Worm (Caenorhabditis elegans) whole organism, mixed stage, embryonic: ENCODE data around the gene cnc-9.
"Not testable (repeated sequence)": the region's sequence is repeated elsewhere in the genome, so short reads cannot be mapped to it uniquely, and the experiment has no call there.

Source experiments
- M03D4.4 ChIP-seq: sonication (generic microtip); optimal IDR thresholded peaks from 2 replicates; lab custom pipeline; 2017; ENCODE audit warnings: mild to moderate bottlenecking, missing genetic modification characterization, missing compliant biosample characterization
- bed-3 ChIP-seq: fragments of 200-800 bp; sonication (Bioruptor generic); optimal IDR thresholded peaks from 3 replicates; lab custom pipeline; 2018; ENCODE audit warnings: mild to moderate bottlenecking, missing genetic modification characterization, moderate library complexity, missing compliant biosample characterization
- blmp-1 ChIP-seq: fragments of 150-350 bp; optimal IDR thresholded peaks from 2 replicates; lab custom pipeline; 2014; ENCODE audit warnings: missing biosample characterization, missing genetic modification characterization
- ceh-39 ChIP-seq: fragments of 150-350 bp; optimal IDR thresholded peaks from 2 replicates; lab custom pipeline; 2014; ENCODE audit warnings: missing biosample characterization, missing genetic modification characterization
- ceh-43 ChIP-seq: fragments of 200-800 bp; sonication (Bioruptor generic); optimal IDR thresholded peaks from 2 replicates; lab custom pipeline; 2018; ENCODE audit warnings: mild to moderate bottlenecking, missing genetic modification characterization, moderate library complexity, missing compliant biosample characterization
- ceh-83 ChIP-seq: fragments of 200-800 bp; sonication (Bioruptor generic); optimal IDR thresholded peaks from 2 replicates; lab custom pipeline; 2018; ENCODE audit warnings: mild to moderate bottlenecking, missing genetic modification characterization, missing compliant biosample characterization
- ces-1 ChIP-seq: fragments of 150-350 bp; optimal IDR thresholded peaks from 2 replicates; lab custom pipeline; 2014; ENCODE audit warnings: missing biosample characterization, missing genetic modification reagents, missing genetic modification characterization
- cnd-1 ChIP-seq: fragments of 200-800 bp; sonication (Bioruptor generic); optimal IDR thresholded peaks from 2 replicates; lab custom pipeline; 2018; ENCODE audit warnings: mild to moderate bottlenecking, missing genetic modification characterization, missing compliant biosample characterization
- drap-1 ChIP-seq: fragments of 200-800 bp; sonication (Bioruptor generic); optimal IDR thresholded peaks from 3 replicates; lab custom pipeline; 2018; ENCODE audit warnings: mild to moderate bottlenecking, missing genetic modification characterization, missing compliant biosample characterization
- elt-1 ChIP-seq: sonication (generic microtip); optimal IDR thresholded peaks from 2 replicates; lab custom pipeline; 2017; ENCODE audit warnings: missing genetic modification characterization, mild to moderate bottlenecking, missing compliant biosample characterization, antibody characterized with exemption, moderate library complexity, borderline replicate concordance; ENCODE audit not compliant: insufficient read depth
- elt-3 ChIP-seq: fragments of 150-350 bp; optimal IDR thresholded peaks from 2 replicates; lab custom pipeline; 2014; ENCODE audit warnings: missing biosample characterization, missing genetic modification characterization
- flh-1 ChIP-seq: fragments of 200-800 bp; sonication (Bioruptor generic); optimal IDR thresholded peaks from 2 replicates; lab custom pipeline; 2018; ENCODE audit warnings: mild to moderate bottlenecking, missing genetic modification characterization, moderate library complexity, missing compliant biosample characterization
- ham-2 ChIP-seq: fragments of 200-800 bp; sonication (Bioruptor generic); optimal IDR thresholded peaks from 2 replicates; lab custom pipeline; 2018; ENCODE audit warnings: mild to moderate bottlenecking, missing genetic modification characterization, missing compliant biosample characterization
- hlh-1 ChIP-seq: fragments of 150-350 bp; optimal IDR thresholded peaks from 2 replicates; lab custom pipeline; 2014; ENCODE audit warnings: missing biosample characterization, missing genetic modification reagents, missing genetic modification characterization
- lin-13 ChIP-seq: fragments of 150-350 bp; optimal IDR thresholded peaks from 2 replicates; lab custom pipeline; 2014; ENCODE audit warnings: missing biosample characterization, missing genetic modification characterization
- lsy-2 ChIP-seq: fragments of 150-350 bp; optimal IDR thresholded peaks from 2 replicates; lab custom pipeline; 2014; ENCODE audit warnings: missing biosample characterization, missing genetic modification characterization
- mab-5 ChIP-seq: fragments of 150-350 bp; optimal IDR thresholded peaks from 2 replicates; lab custom pipeline; 2014; ENCODE audit warnings: missing biosample characterization, missing genetic modification characterization
- mep-1 ChIP-seq: fragments of 150-350 bp; optimal IDR thresholded peaks from 2 replicates; lab custom pipeline; 2017; ENCODE audit warnings: missing biosample characterization, missing genetic modification reagents, missing genetic modification characterization, inconsistent platforms
- mls-2 ChIP-seq: sonication (generic microtip); optimal IDR thresholded peaks from 2 replicates; lab custom pipeline; 2016; ENCODE audit warnings: mild to moderate bottlenecking, missing genetic modification characterization, moderate library complexity, missing compliant biosample characterization
- nhr-12 ChIP-seq: fragments of 150-350 bp; optimal IDR thresholded peaks from 2 replicates; lab custom pipeline; 2014; ENCODE audit warnings: missing biosample characterization, missing genetic modification characterization
- nhr-2 ChIP-seq: fragments of 150-350 bp; optimal IDR thresholded peaks from 2 replicates; lab custom pipeline; 2014; ENCODE audit warnings: missing biosample characterization, missing genetic modification characterization
- nhr-237 ChIP-seq: fragments of 150-350 bp; optimal IDR thresholded peaks from 2 replicates; lab custom pipeline; 2014; ENCODE audit warnings: missing biosample characterization, missing genetic modification characterization
- nhr-28 ChIP-seq: fragments of 150-350 bp; optimal IDR thresholded peaks from 2 replicates; lab custom pipeline; 2014; ENCODE audit warnings: missing biosample characterization, missing genetic modification characterization
- nhr-76 ChIP-seq: sonication (generic microtip); optimal IDR thresholded peaks from 2 replicates; lab custom pipeline; 2017; ENCODE audit warnings: missing biosample characterization, missing genetic modification characterization
- pha-4 ChIP-seq: fragments of 150-350 bp; optimal IDR thresholded peaks from 2 replicates; lab custom pipeline; 2018; ENCODE audit warnings: missing biosample characterization, missing genetic modification reagents, missing genetic modification characterization
- sem-2 ChIP-seq: fragments of 200-800 bp; sonication (Bioruptor generic); optimal IDR thresholded peaks from 2 replicates; lab custom pipeline; 2018; ENCODE audit warnings: mild to moderate bottlenecking, missing genetic modification characterization, missing compliant biosample characterization
- snpc-4 ChIP-seq: fragments of 150-350 bp; optimal IDR thresholded peaks from 2 replicates; lab custom pipeline; 2014; ENCODE audit warnings: missing biosample characterization, missing genetic modification characterization
- sptf-1 ChIP-seq: sonication (generic microtip); optimal IDR thresholded peaks from 2 replicates; lab custom pipeline; 2017; ENCODE audit warnings: mild to moderate bottlenecking, missing genetic modification characterization, moderate library complexity, missing compliant biosample characterization
- tbx-8 ChIP-seq: fragments of 200-800 bp; sonication (Bioruptor generic); optimal IDR thresholded peaks from 2 replicates; lab custom pipeline; 2018; ENCODE audit warnings: mild to moderate bottlenecking, missing genetic modification characterization, moderate library complexity, missing compliant biosample characterization
- unc-120 ChIP-seq: sonication (generic microtip); optimal IDR thresholded peaks from 2 replicates; lab custom pipeline; 2017; ENCODE audit warnings: missing genetic modification characterization, missing compliant biosample characterization; ENCODE audit not compliant: poor library complexity, severe bottlenecking
- unc-39 ChIP-seq: fragments of 150-350 bp; optimal IDR thresholded peaks from 2 replicates; lab custom pipeline; 2014; ENCODE audit warnings: missing biosample characterization, missing genetic modification characterization
- zip-8 ChIP-seq: fragments of 150-350 bp; optimal IDR thresholded peaks from 2 replicates; lab custom pipeline; 2014; ENCODE audit warnings: missing biosample characterization, missing genetic modification characterization
- ztf-11 ChIP-seq: fragments of 150-350 bp; optimal IDR thresholded peaks from 2 replicates; lab custom pipeline; 2014; ENCODE audit warnings: missing biosample characterization, missing genetic modification characterization

The cnc-9 gene

ce11 chrV:7400095-7400494 lies at the start of gene cnc-9:
Gene cnc-9, minus strand, starts transcription at chrV:7400195.
- TF ChIP-seq elt-1 (tag; lab: Kevin White, UChicago) (no peak), sem-2 (no peak), ztf-11 (no peak), nhr-237 (tag; lab: Kevin White, UChicago) (no peak), mab-5 (tag; lab: Kevin White, UChicago) (no peak), bed-3 (GFP tag; lab: Kevin White, UChicago) (no peak), M03D4.4 (tag; lab: Kevin White, UChicago) (no peak), hlh-1 (tag; lab: Kevin White, UChicago) (no peak), ces-1 (GFP tag; lab: Kevin White, UChicago) (no peak), nhr-12 (no peak), zip-8 (tag; lab: Kevin White, UChicago) (no peak), mep-1 (no peak)

- TF ChIP-seq unc-39 (tag; lab: Kevin White, UChicago) (no peak), mab-5 (tag; lab: Kevin White, UChicago) (no peak), tbx-8 (no peak), ces-1 (GFP tag; lab: Kevin White, UChicago) (no peak), blmp-1 (tag; lab: Kevin White, UChicago) (no peak), hlh-1 (tag; lab: Kevin White, UChicago) (no peak), flh-1 (no peak), zip-8 (tag; lab: Kevin White, UChicago) (no peak), pha-4 (tag; lab: Kevin White, UChicago) (no peak), elt-1 (tag; lab: Kevin White, UChicago) (no peak), ham-2 (no peak), M03D4.4 (tag; lab: Kevin White, UChicago) (no peak), elt-3 (tag; lab: Kevin White, UChicago) (no peak), ceh-39 (tag; lab: Kevin White, UChicago) (no peak)
- TF ChIP-seq, all 35 proteins: peak for 0
These were observed 49.4 kb upstream of the cnc-9 start, which contains the start of gene try-12 for ce11 chrV:7449303-7449827. Gene try-12, plus strand, starts transcription at chrV:7449353.

- TF ChIP-seq unc-120 (no peak), ces-1 (GFP tag; lab: Kevin White, UChicago) (no peak), ham-2 (no peak)
These were observed 47.0 kb upstream of the cnc-9 start, which contains the start of gene F25E5.5 for ce11 chrV:7446965-7447364. Gene F25E5.5, plus strand, starts transcription at chrV:7447265.

ce11 chrV:7444331-7444730 lies 44.3 kb upstream of the cnc-9 start, which contains the start of gene nhr-141:
Gene nhr-141, plus strand, starts transcription at chrV:7444661.
- not testable (repeated sequence) for TF ChIP-seq ceh-83 (GFP tag; lab: Kevin White, UChicago); hlh-1 (tag; lab: Kevin White, UChicago); unc-39 (tag; lab: Kevin White, UChicago)

- TF ChIP-seq mls-2 (tag; lab: Kevin White, UChicago), result no peak
- no peak for TF ChIP-seq lsy-2 (tag; lab: Kevin White, UChicago)
- TF ChIP-seq ztf-11, result no peak
- TF ChIP-seq cnd-1 (tag; lab: Kevin White, UChicago), result no peak
- TF ChIP-seq drap-1, result no peak
- no peak for TF ChIP-seq ceh-43 (GFP tag; lab: Kevin White, UChicago)
- no peak for TF ChIP-seq ceh-39 (tag; lab: Kevin White, UChicago)
- no peak for TF ChIP-seq mep-1
- TF ChIP-seq nhr-76 (tag; lab: Kevin White, UChicago), result no peak
These were observed 39.8 kb upstream of the cnc-9 start, which contains the start of gene try-13 for ce11 chrV:7439807-7440206. Gene try-13, plus strand, starts transcription at chrV:7440107.

- TF ChIP-seq nhr-2 (tag; lab: Kevin White, UChicago), result no peak
- no peak for TF ChIP-seq cnd-1 (tag; lab: Kevin White, UChicago)
- TF ChIP-seq sptf-1 (tag; lab: Kevin White, UChicago), result no peak
- TF ChIP-seq unc-120, result no peak
- no peak for TF ChIP-seq mep-1
- no peak for TF ChIP-seq snpc-4 (tag; lab: Kevin White, UChicago)
- TF ChIP-seq nhr-28, result no peak
- no peak for TF ChIP-seq nhr-237 (tag; lab: Kevin White, UChicago)
- TF ChIP-seq ceh-83 (GFP tag; lab: Kevin White, UChicago), result no peak
- TF ChIP-seq lin-13 (tag; lab: Kevin White, UChicago), result no peak
These were observed 38.0 kb upstream of the cnc-9 start, which contains the start of gene F25E5.16 for ce11 chrV:7437985-7438384. Gene F25E5.16, plus strand, starts transcription at chrV:7438285.
